Worm (Caenorhabditis elegans): ENCODE data around the gene bre-3.
A peak's percentile ranks its signal among the peaks of the same experiment; 100 is the strongest.

bre-3 gene

ce11 chrIII:9523581-9523980 lies 38.3 kb upstream of the bre-3 start, which contains the start of gene mrps-23:
Gene mrps-23, minus strand, starts transcription at chrIII:9523672.
- TF ChIP-seq nhr-237 (tag; optimal IDR thresholded peaks at IDR 0.05) (no peak), nhr-12 (tag; optimal IDR thresholded peaks at IDR 0.05) (no peak), peb-1 (tag; optimal IDR thresholded peaks at IDR 0.05) (no peak), lsy-2 (tag; optimal IDR thresholded peaks at IDR 0.05) (peak in 1 of 2 experiments; percentile 31), elt-1 (tag; optimal IDR thresholded peaks at IDR 0.05) (no peak), nhr-77 (tag; optimal IDR thresholded peaks at IDR 0.05) (no peak), nhr-10 (tag; optimal IDR thresholded peaks at IDR 0.05) (no peak), unc-62 (GFP tag; optimal IDR thresholded peaks at IDR 0.05) (no peak), ceh-82 (tag; optimal IDR thresholded peaks at IDR 0.05) (no peak), ama-1 (optimal IDR thresholded peaks at IDR 0.05) (no peak), fos-1 (tag; optimal IDR thresholded peaks at IDR 0.05) (no peak), ZK546.5 (tag; optimal IDR thresholded peaks at IDR 0.05) (no peak), mab-5 (tag; optimal IDR thresholded peaks at IDR 0.05) (no peak), Y55F3AM.14 (GFP tag; optimal IDR thresholded peaks at IDR 0.05) (no peak), aly-2 (tag; optimal IDR thresholded peaks at IDR 0.05) (no peak), skn-1 (tag; optimal IDR thresholded peaks at IDR 0.05) (no peak), nhr-21 (tag; optimal IDR thresholded peaks at IDR 0.05) (no peak), zag-1 (tag; optimal IDR thresholded peaks at IDR 0.05) (no peak), F13H6.1 (tag; optimal IDR thresholded peaks at IDR 0.05) (no peak), nhr-25 (tag; optimal IDR thresholded peaks at IDR 0.05) (peak; percentile 14), lin-11 (tag; optimal IDR thresholded peaks at IDR 0.05) (no peak), unc-55 (GFP tag; optimal IDR thresholded peaks at IDR 0.05) (peak; percentile 24), crh-2 (tag; optimal IDR thresholded peaks at IDR 0.05) (no peak), nhr-6 (tag; optimal IDR thresholded peaks at IDR 0.05) (no peak)

DNA sequence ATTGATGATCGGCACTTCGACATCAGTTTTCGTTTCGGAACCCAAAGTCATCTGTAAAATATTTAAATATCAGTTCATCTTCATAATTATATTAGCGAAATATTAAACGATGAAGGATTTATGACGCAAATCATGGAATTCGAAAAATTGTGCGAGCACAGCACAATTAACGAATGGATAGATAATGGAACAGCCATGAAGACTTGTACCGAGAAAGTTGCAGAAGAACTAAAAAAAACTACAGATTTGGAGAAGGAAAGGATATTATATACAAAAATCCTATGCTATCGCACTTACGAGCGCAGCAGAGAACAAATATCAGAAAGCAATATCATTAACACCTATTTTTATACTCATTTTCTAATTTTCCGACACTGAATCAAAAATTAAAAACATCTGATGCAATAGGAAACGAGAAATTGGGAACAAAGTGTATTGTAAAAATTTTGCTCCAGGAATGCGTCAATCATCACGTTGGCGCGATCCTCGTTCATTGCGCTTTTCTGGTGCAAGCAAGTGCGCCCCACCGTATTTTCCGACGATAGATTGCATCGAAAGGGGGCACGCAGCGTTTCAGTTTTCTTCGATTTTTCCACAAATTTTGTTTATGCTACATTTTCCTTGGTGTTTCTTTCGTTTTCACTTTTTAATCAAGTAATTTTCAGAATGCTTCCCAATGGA lies 36.3 kb upstream of the bre-3 start, which contains the start of the genes clu-1 and prp-40:
clu-1 (minus strand) TSS at position 51 of the 681 bp plus-strand sequence.
prp-40 (plus strand) TSS at position 666 of the 681 bp plus-strand sequence.
- TF ChIP-seq sma-9 (GFP tag; optimal IDR thresholded peaks at IDR 0.05) (peak; percentile 84), sma-9 (tag; optimal IDR thresholded peaks at IDR 0.05) (no peak), nhr-10 (tag; optimal IDR thresholded peaks at IDR 0.05) (peak; percentile 73), nhr-12 (tag; optimal IDR thresholded peaks at IDR 0.05) (no peak), ceh-82 (tag; optimal IDR thresholded peaks at IDR 0.05) (peak; percentile 12), F13H6.1 (tag; optimal IDR thresholded peaks at IDR 0.05) (peak; percentile 91), ztf-4 (tag; optimal IDR thresholded peaks at IDR 0.05) (peak; percentile 50), crh-2 (tag; optimal IDR thresholded peaks at IDR 0.05) (peak; percentile 86), nhr-11 (tag; optimal IDR thresholded peaks at IDR 0.05) (no peak), gmeb-1 (tag; optimal IDR thresholded peaks at IDR 0.05) (peak; percentile 89), mbf-1 (tag; optimal IDR thresholded peaks at IDR 0.05) (no peak), elt-1 (tag; optimal IDR thresholded peaks at IDR 0.05) (no peak), unc-39 (tag; optimal IDR thresholded peaks at IDR 0.05) (no peak), dmd-4 (tag; optimal IDR thresholded peaks at IDR 0.05) (no peak), blmp-1 (tag; optimal IDR thresholded peaks at IDR 0.05; ENCODE audit: insufficient read depth) (peak; percentile 36), sma-3 (GFP tag; optimal IDR thresholded peaks at IDR 0.05) (peak; percentile 89), mdl-1 (tag; optimal IDR thresholded peaks at IDR 0.05) (peak in 1 of 2 experiments; percentile 46), egl-27 (tag; optimal IDR thresholded peaks at IDR 0.05) (no peak), sem-4 (tag; optimal IDR thresholded peaks at IDR 0.05) (peak; percentile 67), lin-11 (tag; optimal IDR thresholded peaks at IDR 0.05) (peak; percentile 85), snpc-4 (tag; optimal IDR thresholded peaks at IDR 0.05) (peak; percentile 48), nhr-237 (tag; optimal IDR thresholded peaks at IDR 0.05) (no peak), ceh-16 (tag; optimal IDR thresholded peaks at IDR 0.05) (peak; percentile 60), ztf-11 (tag; optimal IDR thresholded peaks at IDR 0.05) (no peak), nhr-77 (tag; optimal IDR thresholded peaks at IDR 0.05) (no peak), unc-55 (GFP tag; optimal IDR thresholded peaks at IDR 0.05) (peak; percentile 94), lin-39 (tag; optimal IDR thresholded peaks at IDR 0.05) (no peak), ZK546.5 (tag; optimal IDR thresholded peaks at IDR 0.05) (peak; percentile 33), C34F6.9 (tag; optimal IDR thresholded peaks at IDR 0.05) (peak; percentile 98), peb-1 (tag; optimal IDR thresholded peaks at IDR 0.05) (no peak), nhr-129 (tag; optimal IDR thresholded peaks at IDR 0.05) (peak; percentile 96), unc-62 (GFP tag; optimal IDR thresholded peaks at IDR 0.05) (no peak), fos-1 (tag; optimal IDR thresholded peaks at IDR 0.05) (peak; percentile 73), skn-1 (tag; optimal IDR thresholded peaks at IDR 0.05) (no peak), lsy-2 (tag; optimal IDR thresholded peaks at IDR 0.05) (peak; percentile 86 to 95), nhr-21 (tag; optimal IDR thresholded peaks at IDR 0.05) (peak; percentile 84), R02D3.7 (tag; optimal IDR thresholded peaks at IDR 0.05) (peak; percentile 15), alr-1 (tag; optimal IDR thresholded peaks at IDR 0.05) (no peak), elt-3 (tag; optimal IDR thresholded peaks at IDR 0.05) (no peak), aly-2 (tag; optimal IDR thresholded peaks at IDR 0.05) (no peak), nhr-25 (tag; optimal IDR thresholded peaks at IDR 0.05) (peak; percentile 90), ztf-1 (GFP tag; conservative IDR thresholded peaks at IDR 0.05) (no peak), nhr-6 (tag; optimal IDR thresholded peaks at IDR 0.05) (peak; percentile 72), zag-1 (tag; optimal IDR thresholded peaks at IDR 0.05) (peak; percentile 81), ama-1 (optimal IDR thresholded peaks at IDR 0.05) (peak; percentile 42), mab-5 (tag; optimal IDR thresholded peaks at IDR 0.05) (peak; percentile 89), lin-13 (GFP tag; optimal IDR thresholded peaks at IDR 0.05) (peak; percentile 90), Y55F3AM.14 (GFP tag; optimal IDR thresholded peaks at IDR 0.05) (no peak)
